Worm (Caenorhabditis elegans): Measurements from ENCODE around the gene T01G1.4.
A peak's percentile ranks its signal among the peaks of the same experiment; 100 is the strongest.

The T01G1.4 gene

ce11 chrIV:11375713-11376112, 14.4 kb upstream of the T01G1.4 start:
- no peak for TF ChIP-seq nhr-23 (tag; optimal IDR thresholded peaks at IDR 0.05)
- no peak for TF ChIP-seq lin-39 (tag; optimal IDR thresholded peaks at IDR 0.05)
- no peak for TF ChIP-seq nhr-10 (tag; optimal IDR thresholded peaks at IDR 0.05)
- no peak for TF ChIP-seq ztf-4 (tag; optimal IDR thresholded peaks at IDR 0.05)
- TF ChIP-seq nhr-6 (tag; optimal IDR thresholded peaks at IDR 0.05) = no peak
- TF ChIP-seq nhr-12 (tag; optimal IDR thresholded peaks at IDR 0.05) = no peak
- TF ChIP-seq snpc-4 (tag; optimal IDR thresholded peaks at IDR 0.05) = no peak
- TF ChIP-seq ztf-1 (GFP tag; conservative IDR thresholded peaks at IDR 0.05) = no peak
- no peak for TF ChIP-seq F13H6.1 (tag; optimal IDR thresholded peaks at IDR 0.05)
- no peak for TF ChIP-seq sem-4 (tag; optimal IDR thresholded peaks at IDR 0.05)
- TF ChIP-seq peb-1 (tag; optimal IDR thresholded peaks at IDR 0.05) = no peak
- TF ChIP-seq lsy-2 (tag; optimal IDR thresholded peaks at IDR 0.05) = no peak
- no peak for TF ChIP-seq nhr-77 (tag; optimal IDR thresholded peaks at IDR 0.05)

DNA sequence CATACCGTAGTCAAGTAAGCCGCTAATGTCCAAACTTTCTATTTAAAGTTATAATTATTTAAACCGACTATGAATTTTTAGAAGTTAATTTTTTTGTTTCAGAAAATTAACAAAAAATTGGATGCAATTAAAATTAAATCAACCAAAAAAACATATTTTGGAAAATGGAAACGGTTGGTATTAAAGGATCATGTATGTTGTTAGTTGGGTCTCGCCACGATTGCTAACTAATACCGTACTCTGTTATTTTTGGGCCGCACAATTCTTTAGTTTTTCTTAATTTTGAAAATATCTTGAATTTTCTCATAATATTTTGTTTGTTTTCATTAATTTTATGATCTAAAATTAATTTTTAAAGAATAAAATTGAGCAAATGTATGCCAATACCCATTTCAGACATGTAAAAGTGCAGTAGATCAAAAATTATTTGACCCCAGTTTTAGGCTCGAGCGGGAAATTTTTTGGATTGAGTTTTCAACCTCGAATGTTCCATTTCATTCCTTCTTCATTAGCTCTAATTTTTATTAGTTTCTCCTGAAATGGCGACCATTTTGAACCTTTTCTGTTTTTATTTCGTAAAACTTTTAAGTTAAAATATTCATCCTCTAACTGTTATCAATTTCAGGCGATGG, 11.2 kb upstream of the T01G1.4 start, which contains the start of gene cbd-1:
cbd-1 (plus strand) TSS at position 626 of the 632 bp plus-strand sequence.
- TF ChIP-seq unc-55 (GFP tag; optimal IDR thresholded peaks at IDR 0.05) (no peak), fos-1 (tag; optimal IDR thresholded peaks at IDR 0.05) (no peak), ztf-11 (tag; optimal IDR thresholded peaks at IDR 0.05) (no peak), dmd-4 (tag; optimal IDR thresholded peaks at IDR 0.05) (no peak), ceh-82 (tag; optimal IDR thresholded peaks at IDR 0.05) (no peak), lin-13 (GFP tag; optimal IDR thresholded peaks at IDR 0.05) (no peak), nhr-77 (tag; optimal IDR thresholded peaks at IDR 0.05) (no peak), zag-1 (tag; optimal IDR thresholded peaks at IDR 0.05) (no peak), elt-3 (tag; optimal IDR thresholded peaks at IDR 0.05) (no peak), elt-1 (tag; optimal IDR thresholded peaks at IDR 0.05) (no peak)

DNA sequence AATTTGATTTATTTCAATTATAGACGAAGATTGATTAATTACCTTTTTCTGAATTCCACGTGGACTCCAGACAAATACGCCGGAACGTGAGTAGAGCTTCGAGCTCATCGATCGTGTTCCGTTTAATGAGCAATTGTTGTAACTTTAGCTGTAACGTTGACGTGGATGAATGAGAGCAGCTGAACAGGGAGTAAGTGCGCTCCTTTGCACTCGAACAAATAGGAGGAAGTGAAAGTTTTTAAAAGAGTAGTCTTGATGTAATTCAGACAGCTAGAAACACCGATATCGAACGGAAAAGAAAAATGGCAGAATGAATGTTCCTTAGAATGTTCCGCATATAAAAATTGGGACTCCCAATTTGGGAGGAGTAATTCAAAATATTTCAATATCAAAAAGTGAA, 10.3 kb upstream of the T01G1.4 start, which contains the start of gene sec-31:
sec-31 (minus strand) TSS at position 148 of the 400 bp plus-strand sequence.
- TF ChIP-seq crh-2 (tag; optimal IDR thresholded peaks at IDR 0.05) (peak; percentile 60), blmp-1 (tag; optimal IDR thresholded peaks at IDR 0.05; ENCODE audit: insufficient read depth) (peak; percentile 75), nhr-129 (tag; optimal IDR thresholded peaks at IDR 0.05) (peak; percentile 6), nhr-12 (tag; optimal IDR thresholded peaks at IDR 0.05) (no peak), F13H6.1 (tag; optimal IDR thresholded peaks at IDR 0.05) (no peak)

DNA sequence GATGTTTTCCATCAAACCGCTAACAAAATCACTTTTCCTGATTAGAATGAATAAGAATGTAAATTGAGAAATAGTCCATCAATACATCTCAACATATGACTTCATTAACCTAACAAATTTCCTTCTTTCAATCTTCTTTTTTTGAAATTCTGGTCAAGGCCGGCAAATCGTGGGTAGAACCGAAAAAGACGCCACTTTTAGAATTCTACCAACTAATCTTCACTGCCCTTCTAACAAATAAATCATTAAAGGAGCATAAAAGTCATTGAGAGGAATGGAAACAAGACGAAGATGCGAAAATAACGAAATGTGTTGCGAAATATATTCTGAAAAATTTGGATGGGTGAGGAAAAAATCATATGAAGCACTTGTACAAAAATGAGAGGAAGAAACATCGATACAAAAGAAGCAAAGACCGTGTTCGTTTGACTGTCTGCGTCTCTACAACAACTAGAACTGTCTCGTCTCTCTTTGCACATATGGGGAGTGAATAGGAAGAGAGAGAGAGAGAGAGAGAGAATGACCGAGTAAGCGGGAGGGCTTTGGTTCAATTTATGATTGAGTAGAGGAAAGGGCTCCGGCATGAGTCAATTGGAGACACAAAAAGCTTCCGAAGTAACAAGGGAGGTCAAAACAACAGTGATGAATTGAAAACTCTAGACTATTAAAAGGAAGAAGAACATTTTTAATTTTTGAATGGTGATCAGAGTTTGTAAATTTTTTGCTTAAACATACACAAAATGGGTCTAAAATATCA, 2.7 kb upstream of the T01G1.4 start:
- no peak for TF ChIP-seq ceh-82 (tag; optimal IDR thresholded peaks at IDR 0.05)
- peak; percentile 28 for TF ChIP-seq unc-55 (GFP tag; optimal IDR thresholded peaks at IDR 0.05)
- no peak for TF ChIP-seq nhr-10 (tag; optimal IDR thresholded peaks at IDR 0.05)
- peak; percentile 43 for TF ChIP-seq C34F6.9 (tag; optimal IDR thresholded peaks at IDR 0.05)
- TF ChIP-seq mab-5 (tag; optimal IDR thresholded peaks at IDR 0.05) = no peak
- TF ChIP-seq ztf-4 (tag; optimal IDR thresholded peaks at IDR 0.05) = no peak
- TF ChIP-seq fos-1 (tag; optimal IDR thresholded peaks at IDR 0.05) = peak; percentile 40
- peak in 1 of 2 experiments; percentile 34 for TF ChIP-seq lsy-2 (tag; optimal IDR thresholded peaks at IDR 0.05)
- TF ChIP-seq sma-3 (GFP tag; optimal IDR thresholded peaks at IDR 0.05) = no peak
- peak; percentile 29 for TF ChIP-seq nhr-129 (tag; optimal IDR thresholded peaks at IDR 0.05)
- TF ChIP-seq R02D3.7 (tag; optimal IDR thresholded peaks at IDR 0.05) = no peak
- no peak for TF ChIP-seq sma-9 (GFP tag; optimal IDR thresholded peaks at IDR 0.05)
- no peak for TF ChIP-seq sma-9 (tag; optimal IDR thresholded peaks at IDR 0.05)
- no peak for TF ChIP-seq aly-2 (tag; optimal IDR thresholded peaks at IDR 0.05)
- TF ChIP-seq skn-1 (tag; optimal IDR thresholded peaks at IDR 0.05) = no peak
- TF ChIP-seq crh-2 (tag; optimal IDR thresholded peaks at IDR 0.05) = peak; percentile 6
- TF ChIP-seq sem-4 (tag; optimal IDR thresholded peaks at IDR 0.05) = no peak

ce11 chrIV:11359769-11360168, 1.5 kb downstream of the T01G1.4 start, which contains the start of gene klp-12:
Gene klp-12, minus strand, starts transcription at chrIV:11359869.
- TF ChIP-seq sma-9 (GFP tag; optimal IDR thresholded peaks at IDR 0.05) (no peak), sma-9 (tag; optimal IDR thresholded peaks at IDR 0.05) (no peak), gmeb-1 (tag; optimal IDR thresholded peaks at IDR 0.05) (no peak), ztf-1 (GFP tag; conservative IDR thresholded peaks at IDR 0.05) (no peak), crh-2 (tag; optimal IDR thresholded peaks at IDR 0.05) (no peak), F13H6.1 (tag; optimal IDR thresholded peaks at IDR 0.05) (no peak), fos-1 (tag; optimal IDR thresholded peaks at IDR 0.05) (no peak)

Measured in whole organism, L2 larva.